Worm (Caenorhabditis elegans) whole organism, L4/young adult: ENCODE data around the gene nep-24.

Experiments
- W03F9.2 ChIP-seq: fragments of 150-350 bp; optimal IDR thresholded peaks from 2 replicates; lab custom pipeline; 2014; ENCODE audit warnings: missing biosample characterization, missing genetic modification characterization
- dao-5 ChIP-seq: sonication (generic microtip); optimal IDR thresholded peaks from 2 replicates; lab custom pipeline; 2016; ENCODE audit warnings: missing genotype, missing genetic modification characterization, moderate library complexity, missing compliant biosample characterization
- him-1 ChIP-seq: sonication (generic microtip); optimal IDR thresholded peaks from 2 replicates; lab custom pipeline; 2016; ENCODE audit warnings: missing genotype, missing genetic modification reagents, missing genetic modification characterization, missing compliant biosample characterization

Gene nep-24

ce11 chrIV:16946746-16947145 is 22.6 kb downstream of the nep-24 start, which contains the start of the genes Y116A8C.9 and arf-6:
TSS of gene Y116A8C.9 (minus strand) at chrIV:16946800.
TSS of gene arf-6 (plus strand) at chrIV:16947120.
- peak; percentile 59 for TF ChIP-seq W03F9.2 (tag; lab: Kevin White, UChicago)
- peak; percentile 3 for TF ChIP-seq him-1 (tag; lab: Kevin White, UChicago)
- no peak for TF ChIP-seq dao-5 (tag; lab: Kevin White, UChicago)

- no peak for TF ChIP-seq W03F9.2 (tag; lab: Kevin White, UChicago)
These were observed 25.6 kb downstream of the nep-24 start, which contains the start of gene rad-54.B for ce11 chrIV:16949767-16950166. TSS of gene rad-54.B (plus strand) at chrIV:16950067.

- TF ChIP-seq W03F9.2 (tag; lab: Kevin White, UChicago) (no peak), him-1 (tag; lab: Kevin White, UChicago) (no peak)
These were observed 28.2 kb downstream of the nep-24 start for ce11 chrIV:16952389-16952788.

- TF ChIP-seq him-1 (tag; lab: Kevin White, UChicago) (no peak), dao-5 (tag; lab: Kevin White, UChicago) (no peak), W03F9.2 (tag; lab: Kevin White, UChicago) (no peak)
These were observed 38.3 kb downstream of the nep-24 start for ce11 chrIV:16962445-16962844.

- no peak for TF ChIP-seq dao-5 (tag; lab: Kevin White, UChicago)
- no peak for TF ChIP-seq him-1 (tag; lab: Kevin White, UChicago)
- TF ChIP-seq W03F9.2 (tag; lab: Kevin White, UChicago) = no peak
These were observed 46.2 kb downstream of the nep-24 start, which contains the start of gene rom-3 for ce11 chrIV:16970390-16970789. TSS of gene rom-3 (minus strand) at chrIV:16970490.
